Fruit fly (Drosophila melanogaster): ENCODE measurements around the gene gdrd.

Gene gdrd

dm6 chr3L:14708053-14708452 is 16.9 kb downstream of the gdrd start (continued):
- peak; percentile 1 for TF ChIP-seq Ets97D (GFP tag; optimal IDR thresholded peaks at IDR 0.05)
- no peak for TF ChIP-seq Sox100B (GFP tag; optimal IDR thresholded peaks at IDR 0.05)
- peak; percentile 51 for TF ChIP-seq Max (GFP tag; optimal IDR thresholded peaks at IDR 0.05)
- TF ChIP-seq peb (GFP tag; IDR thresholded peaks at IDR 0.05), result no peak
- TF ChIP-seq stc (GFP tag; IDR thresholded peaks at IDR 0.05), result no peak
- TF ChIP-seq az2 (GFP tag; optimal IDR thresholded peaks at IDR 0.05), result no peak
- no peak for TF ChIP-seq MTF-1 (GFP tag; optimal IDR thresholded peaks at IDR 0.05; ENCODE audit: borderline replicate concordance)
- no peak for TF ChIP-seq CG8359 (GFP tag; optimal IDR thresholded peaks at IDR 0.05; ENCODE audit: borderline replicate concordance)
- TF ChIP-seq tgo (GFP tag; IDR thresholded peaks at IDR 0.05), result 0 out of 3 replicates have a peak, but pooled peaks have one; percentile 19
- no peak for TF ChIP-seq CG4282 (GFP tag; optimal IDR thresholded peaks at IDR 0.05)
- peak; percentile 6 for TF ChIP-seq CG13424 (tag; optimal IDR thresholded peaks at IDR 0.05)
- peak; percentile 54 for TF ChIP-seq CG10147 (GFP tag; optimal IDR thresholded peaks at IDR 0.05)
- no peak for TF ChIP-seq CG4404 (GFP tag; IDR thresholded peaks at IDR 0.05)
- TF ChIP-seq dmrt11E (tag; optimal IDR thresholded peaks at IDR 0.05), result no peak
- no peak for TF ChIP-seq CG7271 (tag; optimal IDR thresholded peaks at IDR 0.05)
- TF ChIP-seq Dll (GFP tag; IDR thresholded peaks at IDR 0.05; ENCODE audit: partially characterized antibody), result no peak
- no peak for TF ChIP-seq Ssrp (tag; optimal IDR thresholded peaks at IDR 0.05)
- peak; percentile 5 for TF ChIP-seq vfl (GFP tag; optimal IDR thresholded peaks at IDR 0.05)
- TF ChIP-seq bcd (GFP tag; optimal IDR thresholded peaks at IDR 0.05), result peak; percentile 18
- no peak for TF ChIP-seq klu (GFP tag; IDR thresholded peaks at IDR 0.05)
- no peak for TF ChIP-seq ERR (GFP tag; optimal IDR thresholded peaks at IDR 0.05)
- no peak for TF ChIP-seq chm (GFP tag; IDR thresholded peaks at IDR 0.05)
- TF ChIP-seq CG8765 (GFP tag; IDR thresholded peaks at IDR 0.05), result no peak
- no peak for TF ChIP-seq D19A (tag; optimal IDR thresholded peaks at IDR 0.05)
- TF ChIP-seq CG13894 (tag; optimal IDR thresholded peaks at IDR 0.05), result peak; percentile 45
- peak; percentile 62 for TF ChIP-seq CHES-1-like (GFP tag; optimal IDR thresholded peaks at IDR 0.05)
- peak; percentile 37 for TF ChIP-seq CG10654 (GFP tag; optimal IDR thresholded peaks at IDR 0.05)
- TF ChIP-seq CG16863 (GFP tag; optimal IDR thresholded peaks at IDR 0.05), result no peak
- peak; percentile 40 for TF ChIP-seq CG9876 (GFP tag; optimal IDR thresholded peaks at IDR 0.05)
- TF ChIP-seq CG3838 (GFP tag; optimal IDR thresholded peaks at IDR 0.05), result peak; percentile 47
- TF ChIP-seq shn (GFP tag; optimal IDR thresholded peaks at IDR 0.05), result no peak
- TF ChIP-seq salm (tag; optimal IDR thresholded peaks at IDR 0.05), result no peak
- TF ChIP-seq Sry-δ (GFP tag; optimal IDR thresholded peaks at IDR 0.05), result no peak
- TF ChIP-seq CG11398 (GFP tag; optimal IDR thresholded peaks at IDR 0.05), result peak; percentile 44
- no peak; the same call in 1 of the 2 replicates for TF ChIP-seq sob (GFP tag; IDR thresholded peaks at IDR 0.05)
- no peak for TF ChIP-seq cad (GFP tag; optimal IDR thresholded peaks at IDR 0.05)
- no peak for TF ChIP-seq cwo (GFP tag; optimal IDR thresholded peaks at IDR 0.05)
- TF ChIP-seq Taf1 (GFP tag; IDR thresholded peaks at IDR 0.05), result no peak
- no peak for TF ChIP-seq crc (GFP tag; optimal IDR thresholded peaks at IDR 0.05)
- TF ChIP-seq zf30C (GFP tag; optimal IDR thresholded peaks at IDR 0.05), result no peak
- peak; percentile 77 for TF ChIP-seq Atf6 (GFP tag; IDR thresholded peaks at IDR 0.05)
- TF ChIP-seq Myb (GFP tag; optimal IDR thresholded peaks at IDR 0.05), result no peak
- TF ChIP-seq Optix (GFP tag; IDR thresholded peaks at IDR 0.05), result no peak

DNA sequence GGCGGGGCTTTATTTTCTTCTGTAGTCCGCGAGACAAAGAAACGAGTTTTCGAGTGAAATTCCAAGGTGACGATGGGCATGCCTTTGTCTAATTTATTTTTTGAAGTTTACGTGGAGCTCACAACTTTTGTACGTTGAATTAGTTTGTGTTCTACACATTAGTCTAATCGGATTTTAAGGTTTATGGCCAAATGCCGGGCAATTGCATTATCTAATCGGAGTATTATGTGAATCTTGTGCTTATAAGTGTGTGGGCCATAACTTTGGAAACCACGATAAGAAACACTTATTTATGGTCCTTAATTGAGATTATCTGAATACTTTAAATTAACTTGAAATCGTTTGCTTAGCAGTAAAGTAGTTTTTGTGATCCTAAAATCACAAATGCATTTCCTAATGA is 21.7 kb downstream of the gdrd start:
- TF ChIP-seq org-1 (GFP tag; optimal IDR thresholded peaks at IDR 0.05) (no peak), CG2678 (tag; optimal IDR thresholded peaks at IDR 0.05) (peak; percentile 7), CG18476 (GFP tag; optimal IDR thresholded peaks at IDR 0.05) (no peak), Oli (tag; optimal IDR thresholded peaks at IDR 0.05) (no peak), exex (tag; optimal IDR thresholded peaks at IDR 0.05) (peak; percentile 89), CG4328 (GFP tag; optimal IDR thresholded peaks at IDR 0.05) (no peak), CG34376 (GFP tag; optimal IDR thresholded peaks at IDR 0.05) (peak; percentile 29), CG13296 (GFP tag; optimal IDR thresholded peaks at IDR 0.05) (peak; percentile 16), C15 (GFP tag; IDR thresholded peaks at IDR 0.05) (no peak), NC2β (GFP tag; optimal IDR thresholded peaks at IDR 0.05) (no peak), sens (GFP tag) (peak; percentile 0), CG10274 (GFP tag; optimal IDR thresholded peaks at IDR 0.05) (no peak), CG10147 (GFP tag; optimal IDR thresholded peaks at IDR 0.05) (no peak)
